Worm (Caenorhabditis elegans) whole organism, early embryonic: ENCODE measurements around the gene ZK1248.5.

Experiments used
- B0310.2 ChIP-seq: sonication (generic microtip); optimal IDR thresholded peaks from 2 replicates; lab custom pipeline; 2016; ENCODE audit warnings: mild to moderate bottlenecking, missing genetic modification characterization, missing compliant biosample characterization
- F13C5.2 ChIP-seq: sonication (generic microtip); optimal IDR thresholded peaks from 2 replicates; lab custom pipeline; 2017; ENCODE audit warnings: mild to moderate bottlenecking, missing genetic modification characterization, inconsistent platforms, missing compliant biosample characterization
- aly-1 ChIP-seq: sonication (generic microtip); optimal IDR thresholded peaks from 2 replicates; lab custom pipeline; 2016; ENCODE audit warnings: missing genetic modification characterization, missing compliant biosample characterization
- ama-1 ChIP-seq: fragments of 150-350 bp; optimal IDR thresholded peaks from 2 replicates; lab custom pipeline; 2014
- ceh-13 ChIP-seq: fragments of 200-800 bp; sonication (Bioruptor generic); optimal IDR thresholded peaks from 2 replicates; lab custom pipeline; 2018; ENCODE audit warnings: mild to moderate bottlenecking, missing genetic modification characterization, missing compliant biosample characterization
- ceh-36 ChIP-seq: sonication (generic microtip); optimal IDR thresholded peaks from 2 replicates; lab custom pipeline; 2016; ENCODE audit warnings: missing genetic modification characterization, inconsistent platforms, missing compliant biosample characterization
- flt-1 ChIP-seq: fragments of 200-800 bp; sonication (Bioruptor generic); IDR thresholded peaks from 2 replicates; pipeline ENCODE4 v1.3.6; 2022; ENCODE audit warnings: missing genetic modification characterization, missing compliant biosample characterization
- hmbx-1 ChIP-seq: sonication (generic microtip); optimal IDR thresholded peaks from 2 replicates; lab custom pipeline; 2016; ENCODE audit warnings: mild to moderate bottlenecking, missing genetic modification characterization, missing compliant biosample characterization
- hmg-4 ChIP-seq: fragments of 200-800 bp; sonication (Bioruptor generic); optimal IDR thresholded peaks from 2 replicates; lab custom pipeline; 2018; ENCODE audit warnings: mild to moderate bottlenecking, missing genetic modification characterization, missing compliant biosample characterization
- hnd-1 ChIP-seq: sonication (generic microtip); optimal IDR thresholded peaks from 2 replicates; lab custom pipeline; 2016; ENCODE audit warnings: missing genetic modification characterization, missing compliant biosample characterization
- sea-1 ChIP-seq: fragments of 200-800 bp; sonication (Bioruptor generic); conservative IDR thresholded peaks from 2 replicates; pipeline ENCODE4 v1.3.6; 2022; ENCODE audit warnings: missing genetic modification characterization, missing compliant biosample characterization
- tbx-11 ChIP-seq: fragments of 200-800 bp; sonication (Bioruptor generic); IDR thresholded peaks from 2 replicates; pipeline ENCODE4 v1.3.6; 2022; ENCODE audit warnings: missing genetic modification characterization, missing compliant biosample characterization
- tbx-37 ChIP-seq: fragments of 200-800 bp; sonication (Bioruptor generic); conservative IDR thresholded peaks from 2 replicates; pipeline ENCODE4 v1.3.6; 2022; ENCODE audit warnings: missing genetic modification reagents, missing genetic modification characterization, missing compliant biosample characterization
- tra-4 ChIP-seq: sonication (generic microtip); optimal IDR thresholded peaks from 2 replicates; lab custom pipeline; 2017; ENCODE audit warnings: missing genetic modification characterization, missing compliant biosample characterization

- TF ChIP-seq ama-1 (lab: Kevin White, UChicago) (no peak), hmg-4 (GFP tag; lab: Kevin White, UChicago) (no peak), tra-4 (tag; lab: Kevin White, UChicago) (no peak), flt-1 (GFP tag; lab: Robert Waterston, UW) (no peak), aly-1 (tag; lab: Kevin White, UChicago) (no peak), hnd-1 (tag; lab: Kevin White, UChicago) (no peak), B0310.2 (tag; lab: Kevin White, UChicago) (no peak), F13C5.2 (tag; lab: Kevin White, UChicago) (no peak), tbx-11 (GFP tag; lab: Robert Waterston, UW) (no peak), hmbx-1 (tag; lab: Kevin White, UChicago) (no peak), tbx-37 (GFP tag; lab: Robert Waterston, UW) (no peak), ceh-36 (tag; lab: Kevin White, UChicago) (no peak), sea-1 (GFP tag; lab: Robert Waterston, UW) (no peak), ceh-13 (no peak)
Measured at ce11 chrII:5792490-5792889, 17.8 kb upstream of the ZK1248.5 start, which contains the start of gene K05F1.14.
